Comparison of ENCODE assay signal across 5 fruit fly cellular contexts in genomic region chrX:19360735-19361405, dm6.
TF ChIP-seq lines count a peak whose summit lies in the region.

No protein-coding gene starts in this region.

- no peak for TF ChIP-seq CTCF in whole organism, embryonic (GFP tag; optimal IDR thresholded peaks at IDR 0.05; lab: Kevin White, UChicago)

TF ChIP-seq in whole organism, adult, 20 proteins besides CTCF, POLR2A, EP300 and RAD21:
- TF ChIP-seq CG14711 (tag; optimal IDR thresholded peaks at IDR 0.05; lab: Kevin White, UChicago) (no peak), tj (GFP tag; optimal IDR thresholded peaks at IDR 0.05; lab: Kevin White, UChicago) (peak; percentile 26), CG5204 (GFP tag; optimal IDR thresholded peaks at IDR 0.05; lab: Kevin White, UChicago) (no peak), Hr96 (GFP tag; optimal IDR thresholded peaks at IDR 0.05; lab: Kevin White, UChicago) (no peak), CG7101 (tag; optimal IDR thresholded peaks at IDR 0.05; lab: Kevin White, UChicago) (no peak), kay (GFP tag; lab: Kevin White, UChicago; ENCODE audit: borderline replicate concordance) (peak; percentile 10), CG11617 (GFP tag; optimal IDR thresholded peaks at IDR 0.05; lab: Kevin White, UChicago) (no peak), Clk (GFP tag; optimal IDR thresholded peaks at IDR 0.05; lab: Kevin White, UChicago) (no peak), toe (GFP tag; optimal IDR thresholded peaks at IDR 0.05; lab: Kevin White, UChicago) (no peak), CG1620 (GFP tag; optimal IDR thresholded peaks at IDR 0.05; lab: Kevin White, UChicago) (no peak), cnc (optimal IDR thresholded peaks at IDR 0.05; lab: Kevin White, UChicago) (no peak), pad (GFP tag; optimal IDR thresholded peaks at IDR 0.05; lab: Kevin White, UChicago) (peak; percentile 11), bab1 (GFP tag; optimal IDR thresholded peaks at IDR 0.05; lab: Kevin White, UChicago) (no peak), CG33017 (tag; optimal IDR thresholded peaks at IDR 0.05; lab: Kevin White, UChicago) (no peak)

TF ChIP-seq in whole organism, embryonic, 481 proteins besides CTCF, POLR2A, EP300 and RAD21 (continues in another document):
- TF ChIP-seq CG31388 (GFP tag; optimal IDR thresholded peaks at IDR 0.05; lab: Kevin White, UChicago) (no peak), chm (GFP tag; IDR thresholded peaks at IDR 0.05; lab: Robert Waterston, UW) (peak; percentile 12; the same call in 1 of the 2 replicates), sna (GFP tag; IDR thresholded peaks at IDR 0.05; lab: Robert Waterston, UW; ENCODE audit: partially characterized antibody) (no peak), vnd (GFP tag; IDR thresholded peaks at IDR 0.05; lab: Robert Waterston, UW; ENCODE audit: partially characterized antibody) (no peak), Scr (GFP tag; IDR thresholded peaks at IDR 0.05; lab: Robert Waterston, UW; ENCODE audit: partially characterized antibody) (0 out of 2 replicates have a peak, but pooled peaks have one; percentile 4), Trl (optimal IDR thresholded peaks at IDR 0.05; lab: Kevin White, UChicago) (peak; percentile 89 to 91), Trl (GFP tag; optimal IDR thresholded peaks at IDR 0.05; lab: Kevin White, UChicago) (no peak), Dip2 (GFP tag; IDR thresholded peaks at IDR 0.05; lab: Robert Waterston, UW) (no peak), scrt (GFP tag; optimal IDR thresholded peaks at IDR 0.05; lab: Kevin White, UChicago) (no peak), CG32532 (GFP tag; IDR thresholded peaks at IDR 0.05; lab: Robert Waterston, UW) (peak; percentile 25; the same call in 1 of the 2 replicates), tap (tag; optimal IDR thresholded peaks at IDR 0.05; lab: Kevin White, UChicago) (no peak), Rx (GFP tag; IDR thresholded peaks at IDR 0.05; lab: Robert Waterston, UW) (no peak), Med (GFP tag; lab: Kevin White, UChicago) (peak; percentile 58), Chrac-16 (GFP tag; optimal IDR thresholded peaks at IDR 0.05; lab: Kevin White, UChicago) (no peak), Dek (tag; optimal IDR thresholded peaks at IDR 0.05; lab: Kevin White, UChicago) (no peak), kni (GFP tag; optimal IDR thresholded peaks at IDR 0.05; lab: Kevin White, UChicago) (peak; percentile 32), CG12155 (GFP tag; optimal IDR thresholded peaks at IDR 0.05; lab: Kevin White, UChicago) (no peak), psq (GFP tag; optimal IDR thresholded peaks at IDR 0.05; lab: Kevin White, UChicago) (peak; percentile 54), sens (GFP tag; lab: Kevin White, UChicago) (peak; percentile 39), yki (optimal IDR thresholded peaks at IDR 0.05; lab: Kevin White, UChicago) (peak; percentile 49)

TF ChIP-seq in whole organism, prepupa, 60 proteins besides CTCF, POLR2A, EP300 and RAD21:
- TF ChIP-seq fkh (GFP tag; optimal IDR thresholded peaks at IDR 0.05; lab: Kevin White, UChicago): peak; percentile 68
- TF ChIP-seq svp (GFP tag; lab: Kevin White, UChicago): peak; percentile 29
- no peak for TF ChIP-seq CG8119 (GFP tag; IDR thresholded peaks at IDR 0.05; lab: Robert Waterston, UW)

TF ChIP-seq in whole organism, pupa, 21 proteins besides CTCF, POLR2A, EP300 and RAD21:
- TF ChIP-seq CG14655 (GFP tag; optimal IDR thresholded peaks at IDR 0.05; lab: Kevin White, UChicago) (no peak), Snoo (tag; optimal IDR thresholded peaks at IDR 0.05; lab: Kevin White, UChicago) (no peak), EcR (GFP tag; optimal IDR thresholded peaks at IDR 0.05; lab: Kevin White, UChicago) (peak; percentile 58), CG10348 (GFP tag; IDR thresholded peaks at IDR 0.05; lab: Robert Waterston, UW) (no peak), gl (tag; optimal IDR thresholded peaks at IDR 0.05; lab: Kevin White, UChicago) (no peak)

TF ChIP-seq in whole organism, wandering third instar larva, 38 proteins besides CTCF, POLR2A, EP300 and RAD21:
- TF ChIP-seq GATAd (GFP tag; optimal IDR thresholded peaks at IDR 0.05; lab: Kevin White, UChicago) (no peak), Rel (GFP tag; optimal IDR thresholded peaks at IDR 0.05; lab: Kevin White, UChicago) (no peak), Rel (tag; optimal IDR thresholded peaks at IDR 0.05; lab: Kevin White, UChicago) (peak; percentile 94), Hr78 (GFP tag; optimal IDR thresholded peaks at IDR 0.05; lab: Kevin White, UChicago) (no peak), woc (GFP tag; optimal IDR thresholded peaks at IDR 0.05; lab: Kevin White, UChicago) (no peak), Dif (GFP tag; optimal IDR thresholded peaks at IDR 0.05; lab: Kevin White, UChicago; ENCODE audit: partially characterized antibody) (peak; percentile 86), Hnf4 (GFP tag; optimal IDR thresholded peaks at IDR 0.05; lab: Kevin White, UChicago) (no peak), OdsH (GFP tag; optimal IDR thresholded peaks at IDR 0.05; lab: Kevin White, UChicago) (no peak), br (GFP tag; optimal IDR thresholded peaks at IDR 0.05; lab: Kevin White, UChicago) (no peak), tai (GFP tag; optimal IDR thresholded peaks at IDR 0.05; lab: Kevin White, UChicago) (no peak), dl (GFP tag; optimal IDR thresholded peaks at IDR 0.05; lab: Kevin White, UChicago; ENCODE audit: insufficient read depth in 1 of 2, partially characterized antibody in 2 of 2) (peak; percentile 79 to 94), brk (GFP tag; optimal IDR thresholded peaks at IDR 0.05; lab: Kevin White, UChicago) (no peak), pan (optimal IDR thresholded peaks at IDR 0.05; lab: Kevin White, UChicago) (no peak), N (GFP tag; optimal IDR thresholded peaks at IDR 0.05; lab: Kevin White, UChicago) (no peak), psq (GFP tag; optimal IDR thresholded peaks at IDR 0.05; lab: Kevin White, UChicago) (peak; percentile 91), Sp1 (GFP tag; optimal IDR thresholded peaks at IDR 0.05; lab: Kevin White, UChicago) (no peak), fru (GFP tag; optimal IDR thresholded peaks at IDR 0.05; lab: Kevin White, UChicago) (peak; percentile 21), Abd-B (GFP tag; optimal IDR thresholded peaks at IDR 0.05; lab: Kevin White, UChicago) (no peak), sv (GFP tag; optimal IDR thresholded peaks at IDR 0.05; lab: Kevin White, UChicago) (no peak), Vsx2 (GFP tag; optimal IDR thresholded peaks at IDR 0.05; lab: Kevin White, UChicago; ENCODE audit: partially characterized antibody) (peak; percentile 60)
